Worm (Caenorhabditis elegans) whole organism, midembryonic: Measurements from ENCODE around the gene C46F9.6.
"Not testable (repeated sequence)": the region's sequence is repeated elsewhere in the genome, so short reads cannot be mapped to it uniquely, and the experiment has no call there.

Experiments
- T22C8.4 ChIP-seq: fragments of 200-800 bp; sonication (Bioruptor generic); IDR thresholded peaks from 2 replicates; pipeline ENCODE4 v1.3.6; 2022; ENCODE audit warnings: missing genetic modification characterization, missing compliant biosample characterization
- cog-1 ChIP-seq: sonication (generic microtip); optimal IDR thresholded peaks from 2 replicates; lab custom pipeline; 2016; ENCODE audit warnings: missing genetic modification characterization, missing compliant biosample characterization
- flt-1 ChIP-seq: fragments of 200-800 bp; sonication (Bioruptor generic); IDR thresholded peaks from 2 replicates; pipeline ENCODE4 v1.3.6; 2022; ENCODE audit warnings: missing genetic modification characterization, missing compliant biosample characterization
- klf-2 ChIP-seq: fragments of 200-800 bp; sonication (Bioruptor generic); conservative IDR thresholded peaks from 2 replicates; pipeline ENCODE4 v1.3.6; 2022; ENCODE audit warnings: missing genetic modification reagents, missing genetic modification characterization, missing compliant biosample characterization
- ref-1 ChIP-seq: fragments of 200-800 bp; sonication (Bioruptor generic); conservative IDR thresholded peaks from 2 replicates; pipeline ENCODE4 v1.3.6; 2022; ENCODE audit warnings: missing genetic modification reagents, missing genetic modification characterization, missing compliant biosample characterization
- tab-1 ChIP-seq: fragments of 200-800 bp; sonication (Bioruptor generic); IDR thresholded peaks from 2 replicates; pipeline ENCODE4 v1.3.6; 2022; ENCODE audit warnings: missing genetic modification characterization, missing compliant biosample characterization

- TF ChIP-seq klf-2 (GFP tag; lab: Robert Waterston, UW); tab-1 (GFP tag; lab: Robert Waterston, UW); T22C8.4 (GFP tag; lab: Robert Waterston, UW); cog-1 (tag; lab: Kevin White, UChicago); flt-1; ref-1 (GFP tag; lab: Robert Waterston, UW): not testable (repeated sequence)
These were observed 43.9 kb upstream of the C46F9.6 start, which contains the start of gene fbxb-95 for ce11 chrII:1854094-1854493.
